Fruit fly (Drosophila melanogaster): ENCODE measurements around the gene CG33178.

Gene CG33178

DNA sequence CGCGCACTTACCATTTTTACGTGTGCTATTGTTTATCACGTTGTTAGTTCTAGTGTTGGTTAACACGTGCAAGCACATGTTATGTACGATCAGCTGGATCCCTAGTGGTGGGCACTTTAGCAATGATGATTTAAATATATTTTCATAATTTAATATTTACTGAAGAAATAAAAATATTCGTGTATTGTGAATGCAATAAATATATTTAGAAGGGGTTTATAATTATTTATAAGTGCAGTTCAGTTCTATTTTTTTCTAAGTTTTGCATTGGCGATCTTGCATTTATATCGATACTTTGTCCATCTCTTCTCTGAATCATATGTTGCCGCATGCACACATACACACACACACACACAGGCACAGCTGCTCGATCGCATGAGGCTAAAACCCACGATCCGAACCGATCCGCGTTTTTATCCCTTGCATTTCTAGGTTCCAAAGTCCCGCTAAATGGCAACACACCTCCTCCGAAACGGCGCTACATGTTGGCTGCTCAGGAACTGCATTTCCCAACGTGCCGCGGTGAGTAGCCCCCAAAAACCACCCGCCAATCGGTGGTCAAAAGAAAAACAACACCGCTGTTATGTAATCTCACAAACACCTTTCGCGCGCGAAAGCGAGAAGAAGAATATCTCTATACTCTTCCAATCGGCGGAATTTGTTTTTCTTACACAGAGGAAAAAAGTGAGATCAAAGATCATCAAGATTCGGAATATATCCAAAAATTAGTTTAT, 3.3 kb downstream of the CG33178 start, which contains the start of the genes CG15027 and Dbct (continued):
- TF ChIP-seq Hmr (GFP tag; optimal IDR thresholded peaks at IDR 0.05): peak; percentile 54
- TF ChIP-seq CG4820 (GFP tag; optimal IDR thresholded peaks at IDR 0.05): peak; percentile 44
- peak; percentile 56; the same call in 1 of the 3 replicates for TF ChIP-seq ken (GFP tag; IDR thresholded peaks at IDR 0.05)
- no peak for TF ChIP-seq gfzf (GFP tag; optimal IDR thresholded peaks at IDR 0.05)
- peak; percentile 64 for TF ChIP-seq CG10979 (tag; optimal IDR thresholded peaks at IDR 0.05)
- TF ChIP-seq gce (GFP tag; IDR thresholded peaks at IDR 0.05): no peak
- TF ChIP-seq CG31388 (GFP tag; optimal IDR thresholded peaks at IDR 0.05): peak; percentile 4
- peak; percentile 64 for TF ChIP-seq al (GFP tag; IDR thresholded peaks at IDR 0.05)
- 0 out of 2 replicates have a peak, but pooled peaks have one; percentile 28 for TF ChIP-seq Taf1 (GFP tag; IDR thresholded peaks at IDR 0.05)
- peak; percentile 84 for TF ChIP-seq Scr (GFP tag; IDR thresholded peaks at IDR 0.05; ENCODE audit: partially characterized antibody)
- TF ChIP-seq unc-4 (GFP tag; IDR thresholded peaks at IDR 0.05; ENCODE audit: partially characterized antibody): peak; percentile 69
- TF ChIP-seq CG17361 (GFP tag; IDR thresholded peaks at IDR 0.05): peak; percentile 61
- peak; percentile 47 for TF ChIP-seq CG13894 (tag; optimal IDR thresholded peaks at IDR 0.05)
- peak; percentile 78 for TF ChIP-seq vvl (GFP tag; IDR thresholded peaks at IDR 0.05)
- TF ChIP-seq Dfd (GFP tag; optimal IDR thresholded peaks at IDR 0.05): no peak
- peak; percentile 17 for TF ChIP-seq CG9609 (GFP tag; optimal IDR thresholded peaks at IDR 0.05)
- peak; percentile 5 for TF ChIP-seq mam (GFP tag; optimal IDR thresholded peaks at IDR 0.05)
- peak; percentile 78 for TF ChIP-seq CG16813 (GFP tag; IDR thresholded peaks at IDR 0.05; ENCODE audit: partially characterized antibody)
- no peak for TF ChIP-seq bigmax (GFP tag; optimal IDR thresholded peaks at IDR 0.05)
- TF ChIP-seq Hey (tag; optimal IDR thresholded peaks at IDR 0.05): no peak
- TF ChIP-seq Ssrp (tag; optimal IDR thresholded peaks at IDR 0.05): peak; percentile 61
- TF ChIP-seq jumu (GFP tag; optimal IDR thresholded peaks at IDR 0.05): no peak
- TF ChIP-seq CG17328 (GFP tag; IDR thresholded peaks at IDR 0.05): peak; percentile 66
- peak; percentile 60 for TF ChIP-seq PHDP (tag; optimal IDR thresholded peaks at IDR 0.05)
- no peak for TF ChIP-seq zfh2 (GFP tag; optimal IDR thresholded peaks at IDR 0.05)
- no peak for TF ChIP-seq CG10431 (GFP tag; optimal IDR thresholded peaks at IDR 0.05)
- TF ChIP-seq CG6813 (GFP tag; optimal IDR thresholded peaks at IDR 0.05): no peak
- peak; percentile 71 for TF ChIP-seq tgo (GFP tag; IDR thresholded peaks at IDR 0.05)
- no peak for TF ChIP-seq HmgD (GFP tag; optimal IDR thresholded peaks at IDR 0.05)
- no peak for TF ChIP-seq Gsc (GFP tag; IDR thresholded peaks at IDR 0.05)
- TF ChIP-seq CG14965 (GFP tag; optimal IDR thresholded peaks at IDR 0.05; ENCODE audit: borderline replicate concordance): no peak
- TF ChIP-seq CrebB (tag; optimal IDR thresholded peaks at IDR 0.05): no peak
- TF ChIP-seq MESR4 (GFP tag; optimal IDR thresholded peaks at IDR 0.05): peak; percentile 74
- TF ChIP-seq Mad (GFP tag; optimal IDR thresholded peaks at IDR 0.05): peak; percentile 30
- no peak for TF ChIP-seq CG7963 (GFP tag; IDR thresholded peaks at IDR 0.05; ENCODE audit: partially characterized antibody)
- TF ChIP-seq CG30431 (GFP tag; optimal IDR thresholded peaks at IDR 0.05): peak; percentile 12
- TF ChIP-seq Mrtf (GFP tag; IDR thresholded peaks at IDR 0.05): 0 out of 3 replicates have a peak, but pooled peaks have one; percentile 5
- peak; percentile 32; the same call in 1 of the 2 replicates for TF ChIP-seq H2.0 (GFP tag; IDR thresholded peaks at IDR 0.05)
- no peak for TF ChIP-seq CG17912 (GFP tag; optimal IDR thresholded peaks at IDR 0.05)
- no peak for TF ChIP-seq maf-S (GFP tag; optimal IDR thresholded peaks at IDR 0.05)
- no peak for TF ChIP-seq slou (GFP tag; optimal IDR thresholded peaks at IDR 0.05)
- no peak for TF ChIP-seq yki (optimal IDR thresholded peaks at IDR 0.05)
- peak; percentile 83 for TF ChIP-seq CG12391 (tag; optimal IDR thresholded peaks at IDR 0.05)
- peak; percentile 69 for TF ChIP-seq CG7839 (tag; optimal IDR thresholded peaks at IDR 0.05)
- peak; percentile 85 for TF ChIP-seq kay (GFP tag; optimal IDR thresholded peaks at IDR 0.05)
- TF ChIP-seq Antp (GFP tag; optimal IDR thresholded peaks at IDR 0.05): no peak
- no peak for TF ChIP-seq CG2875 (GFP tag; optimal IDR thresholded peaks at IDR 0.05)
- TF ChIP-seq HLH54F (GFP tag; optimal IDR thresholded peaks at IDR 0.05): no peak
- TF ChIP-seq inv (GFP tag; IDR thresholded peaks at IDR 0.05; ENCODE audit: partially characterized antibody): peak; percentile 62
- peak; percentile 56 for TF ChIP-seq Fer3 (tag; optimal IDR thresholded peaks at IDR 0.05)

Measured in whole organism, embryonic.